Fruit fly (Drosophila melanogaster) whole organism, embryonic: ENCODE data around the gene org-1.

ENCODE experiments used
- CG16863 ChIP-seq: fragments of 200-800 bp; sonication (Bioruptor generic); optimal IDR thresholded peaks from 3 replicates; lab custom pipeline; 2016; ENCODE audit warnings: missing biosample characterization, missing genetic modification characterization
- CG17568 ChIP-seq: fragments of 200-800 bp; sonication (Bioruptor generic); optimal IDR thresholded peaks from 2 replicates; lab custom pipeline; 2018; ENCODE audit warnings: missing biosample characterization, mild to moderate bottlenecking, missing genetic modification characterization, moderate library complexity
- crc ChIP-seq: fragments of 200-800 bp; sonication (Bioruptor generic); optimal IDR thresholded peaks from 2 replicates; lab custom pipeline; 2016; ENCODE audit warnings: missing biosample characterization, missing genetic modification characterization

DNA sequence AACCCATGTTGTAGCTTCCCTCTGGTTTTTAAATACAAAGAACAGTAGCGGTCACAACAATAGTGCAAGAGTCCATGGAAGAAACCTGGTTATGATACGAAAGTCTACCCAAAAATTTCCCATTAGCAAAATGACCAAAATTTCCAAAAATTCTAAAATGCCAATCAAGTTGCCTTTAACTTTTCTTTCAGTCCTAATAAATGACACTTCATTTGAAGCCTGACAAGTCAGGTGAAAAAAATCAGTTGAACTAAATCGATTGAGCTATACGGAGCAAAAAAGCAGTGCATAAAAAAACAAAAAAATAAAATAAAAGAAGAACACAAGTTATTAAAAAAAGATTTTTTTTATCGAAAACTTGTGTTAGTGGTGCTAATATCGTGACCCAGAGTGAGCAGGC is 39.3 kb downstream of the org-1 start:
- TF ChIP-seq CG16863 (no peak), CG17568 (no peak), crc (GFP tag; lab: Kevin White, UChicago) (no peak)
